Worm (Caenorhabditis elegans) whole organism, L1 larva: ENCODE results near the gene srx-56.

Experiments
- ama-1 ChIP-seq: fragments of 150-350 bp; optimal IDR thresholded peaks from 2 replicates; lab custom pipeline; 2014
- ces-1 ChIP-seq: fragments of 150-350 bp; optimal IDR thresholded peaks from 2 replicates; lab custom pipeline; 2014; ENCODE audit warnings: missing biosample characterization, missing genetic modification reagents, missing genetic modification characterization
- elt-2 ChIP-seq: sonication (generic microtip); optimal IDR thresholded peaks from 2 replicates; lab custom pipeline; 2016; ENCODE audit warnings: missing genetic modification characterization, mild to moderate bottlenecking, inconsistent platforms, missing compliant biosample characterization, missing genetic modification reagents
- fkh-10 ChIP-seq: sonication (generic microtip); optimal IDR thresholded peaks from 2 replicates; lab custom pipeline; 2017; ENCODE audit warnings: missing biosample characterization, missing genetic modification reagents, missing genetic modification characterization
- nhr-19 ChIP-seq: fragments of 200-800 bp; sonication (Bioruptor generic); conservative IDR thresholded peaks from 2 replicates; pipeline ENCODE4 v1.3.6; 2022; ENCODE audit warnings: missing genetic modification characterization, missing compliant biosample characterization
- nhr-47 ChIP-seq: sonication (generic microtip); optimal IDR thresholded peaks from 2 replicates; lab custom pipeline; 2016; ENCODE audit warnings: mild to moderate bottlenecking, missing genetic modification characterization, moderate library complexity, missing compliant biosample characterization
- snpc-4 ChIP-seq: fragments of 150-350 bp; optimal IDR thresholded peaks from 2 replicates; lab custom pipeline; 2014; ENCODE audit warnings: missing biosample characterization, missing genetic modification characterization
- sptf-1 ChIP-seq: fragments of 150-350 bp; optimal IDR thresholded peaks from 2 replicates; lab custom pipeline; 2014; ENCODE audit warnings: missing biosample characterization, missing genetic modification characterization
- tbx-2 ChIP-seq: sonication (generic microtip); optimal IDR thresholded peaks from 2 replicates; lab custom pipeline; 2016; ENCODE audit warnings: missing genetic modification characterization, missing compliant biosample characterization
- unc-130 ChIP-seq: fragments of 150-350 bp; optimal IDR thresholded peaks from 2 replicates; lab custom pipeline; 2017; ENCODE audit warnings: missing biosample characterization, missing genetic modification characterization, inconsistent platforms
- unc-30 ChIP-seq: sonication (generic microtip); optimal IDR thresholded peaks from 2 replicates; lab custom pipeline; 2017; ENCODE audit warnings: missing biosample characterization, missing genetic modification characterization
- unc-62 ChIP-seq: fragments of 150-350 bp; optimal IDR thresholded peaks from 2 replicates; lab custom pipeline; 2014; ENCODE audit warnings: missing biosample characterization, missing genetic modification reagents, missing genetic modification characterization
- xbp-1 ChIP-seq: sonication (generic microtip); optimal IDR thresholded peaks from 2 replicates; lab custom pipeline; 2016; ENCODE audit warnings: missing genetic modification characterization, missing compliant biosample characterization
- ztf-11 ChIP-seq, 2 experiments: sonication (generic microtip); optimal IDR thresholded peaks; 2 replicates each; lab custom pipeline; 2016 to 2017; ENCODE audit warnings: missing genetic modification characterization in 2 of 2, missing biosample characterization in 1 of 2, missing compliant biosample characterization in 1 of 2

DNA sequence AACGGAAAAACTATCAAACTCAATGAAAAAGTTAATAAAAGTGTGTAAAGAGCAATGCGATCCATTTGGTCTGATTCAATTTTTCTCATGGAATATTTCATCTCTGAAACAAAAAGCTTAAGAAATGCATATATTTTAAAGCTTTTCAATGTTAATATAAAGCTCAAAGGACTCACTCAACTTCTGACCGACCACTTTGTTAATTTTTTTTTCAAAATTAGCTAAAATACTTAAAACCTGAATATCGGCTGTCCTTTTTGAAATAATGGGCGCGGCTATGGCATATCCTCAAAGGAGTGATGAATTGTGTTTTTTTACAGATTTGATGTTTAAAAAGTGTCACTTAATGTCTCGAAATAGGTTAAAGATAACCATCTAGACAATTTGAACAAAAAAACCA is 15.6 kb downstream of the srx-56 start, which contains the start of gene C02H6.1:
- TF ChIP-seq ama-1 (lab: Kevin White, UChicago), result no peak
- no peak for TF ChIP-seq unc-130
- no peak for TF ChIP-seq unc-62
- TF ChIP-seq tbx-2 (tag; lab: Kevin White, UChicago), result no peak
- no peak for TF ChIP-seq nhr-47
- TF ChIP-seq sptf-1 (tag; lab: Kevin White, UChicago), result no peak
- no peak for TF ChIP-seq nhr-19 (GFP tag; lab: Robert Waterston, UW)
- no peak for TF ChIP-seq ces-1 (GFP tag; lab: Kevin White, UChicago)
- no peak for TF ChIP-seq unc-30
- TF ChIP-seq xbp-1 (tag; lab: Kevin White, UChicago), result no peak
- no peak for TF ChIP-seq elt-2 (tag; lab: Kevin White, UChicago)
- no peak for TF ChIP-seq fkh-10 (GFP tag; lab: Kevin White, UChicago)
- TF ChIP-seq snpc-4 (tag; lab: Kevin White, UChicago), result no peak
- TF ChIP-seq ztf-11 (tag; optimal IDR thresholded peaks at IDR 0.05; lab: Kevin White, UChicago), result no peak
